Fruit fly (Drosophila melanogaster) whole organism, embryonic: ENCODE measurements around the gene Ada1-2.

Experiments used
- Abd-B ChIP-seq: fragments of 200-800 bp; sonication (Bioruptor generic); optimal IDR thresholded peaks from 2 replicates; lab custom pipeline; 2018; ENCODE audit warnings: missing biosample characterization, mild to moderate bottlenecking, missing genetic modification characterization, moderate library complexity
- Antp ChIP-seq: fragments of 200-800 bp; sonication (Bioruptor generic); optimal IDR thresholded peaks from 3 replicates; lab custom pipeline; 2016; ENCODE audit warnings: missing biosample characterization, missing genetic modification characterization
- Atf3 ChIP-seq: fragments of 200-800 bp; sonication (Bioruptor generic); optimal IDR thresholded peaks from 3 replicates; lab custom pipeline; 2016; ENCODE audit warnings: missing biosample characterization, missing genetic modification characterization
- CG10654 ChIP-seq: fragments of 200-800 bp; sonication (Bioruptor generic); optimal IDR thresholded peaks from 2 replicates; lab custom pipeline; 2016; ENCODE audit warnings: missing biosample characterization, missing genetic modification characterization
- CG11456 ChIP-seq: fragments of 200-800 bp; sonication (Bioruptor generic); IDR thresholded peaks from 3 replicates; pipeline ENCODE4 v1.3.6; 2022; ENCODE audit warnings: missing biosample characterization, missing genetic modification characterization
- CG12744 ChIP-seq: fragments of 200-800 bp; sonication (Bioruptor generic); optimal IDR thresholded peaks from 2 replicates; lab custom pipeline; 2016; ENCODE audit warnings: missing biosample characterization, missing genetic modification characterization
- CG12942 ChIP-seq: fragments of 200-800 bp; sonication (Bioruptor generic); optimal IDR thresholded peaks from 3 replicates; lab custom pipeline; 2016; ENCODE audit warnings: missing biosample characterization, missing genetic modification characterization
- CG13287 ChIP-seq: fragments of 200-800 bp; sonication (Bioruptor generic); IDR thresholded peaks from 2 replicates; pipeline ENCODE4 v1.3.6; 2022; ENCODE audit warnings: missing biosample characterization, missing genetic modification characterization; ENCODE audit not compliant: partially characterized antibody
- CG14441 ChIP-seq: fragments of 200-800 bp; sonication (Bioruptor generic); IDR thresholded peaks from 2 replicates; pipeline ENCODE4 v1.3.6; 2022; ENCODE audit warnings: missing biosample characterization, missing genetic modification characterization
- CG1529 ChIP-seq: fragments of 200-800 bp; sonication (Bioruptor generic); optimal IDR thresholded peaks from 3 replicates; lab custom pipeline; 2018; ENCODE audit warnings: missing biosample characterization, missing genetic modification characterization
- CG15601 ChIP-seq: fragments of 200-800 bp; sonication (Bioruptor generic); optimal IDR thresholded peaks from 3 replicates; lab custom pipeline; 2019; ENCODE audit warnings: missing biosample characterization, mild to moderate bottlenecking, missing genetic modification characterization, moderate library complexity
- CG17361 ChIP-seq: fragments of 200-800 bp; sonication (Bioruptor generic); IDR thresholded peaks from 3 replicates; pipeline ENCODE4 v1.3.6; 2022; ENCODE audit warnings: missing biosample characterization, missing genetic modification characterization
- CG17829 ChIP-seq: fragments of 200-800 bp; optimal IDR thresholded peaks from 2 replicates; lab custom pipeline; 2019; ENCODE audit warnings: missing biosample characterization, mild to moderate bottlenecking, missing genetic modification characterization, moderate library complexity
- CG18599 ChIP-seq: fragments of 200-800 bp; sonication (Bioruptor generic); optimal IDR thresholded peaks from 3 replicates; lab custom pipeline; 2017; ENCODE audit warnings: missing biosample characterization, missing genetic modification characterization, mild to moderate bottlenecking, moderate library complexity, missing genetic modification reagents
- CG18764 ChIP-seq: fragments of 200-800 bp; sonication (Bioruptor generic); optimal IDR thresholded peaks from 3 replicates; lab custom pipeline; 2016; ENCODE audit warnings: missing biosample characterization, missing genetic modification characterization
- CG2199 ChIP-seq: fragments of 200-800 bp; sonication (Bioruptor generic); IDR thresholded peaks from 3 replicates; pipeline ENCODE4 v1.3.6; 2022; ENCODE audit warnings: missing biosample characterization, missing genetic modification characterization
- CG2712 ChIP-seq: fragments of 200-800 bp; optimal IDR thresholded peaks from 3 replicates; lab custom pipeline; 2019; ENCODE audit warnings: missing biosample characterization, mild to moderate bottlenecking, missing genetic modification characterization, moderate library complexity
- CG34224 ChIP-seq: fragments of 200-800 bp; sonication (Bioruptor generic); IDR thresholded peaks from 3 replicates; pipeline ENCODE4 v1.3.6; 2022; ENCODE audit warnings: missing biosample characterization, missing genetic modification characterization; ENCODE audit not compliant: partially characterized antibody
- CG34422 ChIP-seq: fragments of 200-800 bp; sonication (Bioruptor generic); IDR thresholded peaks from 3 replicates; pipeline ENCODE4 v1.3.6; 2022; ENCODE audit warnings: missing biosample characterization, missing genetic modification characterization
- CG5953 ChIP-seq: fragments of 200-800 bp; sonication (Bioruptor generic); IDR thresholded peaks from 2 replicates; pipeline ENCODE4 v1.3.6; 2022; ENCODE audit warnings: missing biosample characterization, missing genetic modification characterization
- CG6791 ChIP-seq: fragments of 200-800 bp; sonication (Bioruptor generic); IDR thresholded peaks from 3 replicates; pipeline ENCODE4 v1.3.6; 2022; ENCODE audit warnings: missing biosample characterization, missing genetic modification characterization; ENCODE audit not compliant: partially characterized antibody
- CG7357 ChIP-seq: fragments of 200-800 bp; sonication (Bioruptor generic); IDR thresholded peaks from 3 replicates; pipeline ENCODE4 v1.3.6; 2022; ENCODE audit warnings: missing biosample characterization, missing genetic modification characterization
- CG9215 ChIP-seq: fragments of 200-800 bp; sonication (Bioruptor generic); IDR thresholded peaks from 2 replicates; pipeline ENCODE4 v1.3.6; 2022; ENCODE audit warnings: missing biosample characterization, missing genetic modification characterization
- D ChIP-seq, 2 experiments: fragments of 200-800 bp in 1 of 2; fragments of >200 bp in 1 of 2; sonication (Bioruptor generic) in 1 of 2; optimal IDR thresholded peaks; 2 replicates in 1 of 2; 3 replicates in 1 of 2; lab custom pipeline; 2017; ENCODE audit warnings: mild to moderate bottlenecking in 1 of 2, missing biosample characterization in 1 of 2, missing genetic modification characterization in 1 of 2, missing genetic modification reagents in 1 of 2
- Dbx ChIP-seq: fragments of 200-800 bp; sonication (Bioruptor generic); IDR thresholded peaks from 3 replicates; pipeline ENCODE4 v1.3.6; 2022; ENCODE audit warnings: missing biosample characterization, missing genetic modification characterization
- Dfd ChIP-seq, 2 experiments: fragments of >200 bp; optimal IDR thresholded peaks; 2 replicates each; lab custom pipeline; 2017; ENCODE audit warnings: missing biosample characterization in 2 of 2, missing genetic modification characterization in 2 of 2
- Gsc ChIP-seq: fragments of 200-800 bp; sonication (Bioruptor generic); IDR thresholded peaks from 2 replicates; pipeline ENCODE4 v1.3.6; 2022; ENCODE audit warnings: missing biosample characterization, missing genetic modification characterization
- H2.0 ChIP-seq: fragments of 200-800 bp; sonication (Bioruptor generic); IDR thresholded peaks from 2 replicates; pipeline ENCODE4 v1.3.6; 2022; ENCODE audit warnings: missing biosample characterization, missing genetic modification characterization
- HLH3B ChIP-seq: fragments of 200-800 bp; sonication (Bioruptor generic); IDR thresholded peaks from 2 replicates; pipeline ENCODE4 v1.3.6; 2022; ENCODE audit warnings: missing biosample characterization, missing genetic modification characterization
- Hr78 ChIP-seq, 2 experiments: fragments of 200-800 bp in 1 of 2; fragments of >200 bp in 1 of 2; sonication (Bioruptor generic) in 1 of 2; optimal IDR thresholded peaks; 2 replicates each; lab custom pipeline; 2017 to 2019; ENCODE audit warnings: missing biosample characterization in 2 of 2, missing genetic modification characterization in 2 of 2, mild to moderate bottlenecking in 1 of 2, moderate library complexity in 1 of 2
- Mes4 ChIP-seq: fragments of 200-800 bp; sonication (Bioruptor generic); optimal IDR thresholded peaks from 2 replicates; lab custom pipeline; 2016; ENCODE audit warnings: missing biosample characterization, missing genetic modification characterization
- Ravus ChIP-seq: fragments of 200-800 bp; sonication (Bioruptor generic); IDR thresholded peaks from 2 replicates; pipeline ENCODE4 v1.3.6; 2022; ENCODE audit warnings: missing biosample characterization, missing genetic modification characterization
- da ChIP-seq: fragments of 200-800 bp; sonication (Bioruptor generic); optimal IDR thresholded peaks from 2 replicates; lab custom pipeline; 2016; ENCODE audit warnings: missing biosample characterization, missing genetic modification characterization
- eyg ChIP-seq: fragments of 200-800 bp; sonication (Bioruptor generic); optimal IDR thresholded peaks from 3 replicates; lab custom pipeline; 2016; ENCODE audit warnings: missing biosample characterization, missing genetic modification characterization
- gfzf ChIP-seq: fragments of 200-800 bp; sonication (Bioruptor generic); optimal IDR thresholded peaks from 2 replicates; lab custom pipeline; 2016; ENCODE audit warnings: missing biosample characterization, mild to moderate bottlenecking, missing genetic modification characterization, moderate library complexity
- grn ChIP-seq: fragments of 200-800 bp; sonication (Bioruptor generic); optimal IDR thresholded peaks from 3 replicates; lab custom pipeline; 2017; ENCODE audit warnings: missing biosample characterization, missing genetic modification characterization
- inv ChIP-seq: fragments of 200-800 bp; sonication (Bioruptor generic); IDR thresholded peaks from 2 replicates; pipeline ENCODE4 v1.3.6; 2022; ENCODE audit warnings: missing biosample characterization, missing genetic modification characterization; ENCODE audit not compliant: partially characterized antibody
- jumu ChIP-seq: fragments of 200-800 bp; sonication (Bioruptor generic); optimal IDR thresholded peaks from 3 replicates; lab custom pipeline; 2016; ENCODE audit warnings: missing biosample characterization, missing genetic modification characterization
- kah ChIP-seq: fragments of 200-800 bp; sonication (Bioruptor generic); optimal IDR thresholded peaks from 2 replicates; lab custom pipeline; 2018; ENCODE audit warnings: missing biosample characterization, mild to moderate bottlenecking, missing genetic modification characterization
- odd ChIP-seq: fragments of 200-800 bp; sonication (Bioruptor generic); optimal IDR thresholded peaks from 2 replicates; lab custom pipeline; 2017; ENCODE audit warnings: missing biosample characterization, mild to moderate bottlenecking, missing genetic modification characterization
- org-1 ChIP-seq: fragments of 200-800 bp; sonication (Bioruptor generic); optimal IDR thresholded peaks from 2 replicates; lab custom pipeline; 2017; ENCODE audit warnings: missing biosample characterization, missing genetic modification characterization
- scrt ChIP-seq: fragments of 200-800 bp; sonication (Bioruptor generic); optimal IDR thresholded peaks from 2 replicates; lab custom pipeline; 2018; ENCODE audit warnings: missing biosample characterization, mild to moderate bottlenecking, missing genetic modification characterization, moderate library complexity
- sug ChIP-seq: fragments of 200-800 bp; optimal IDR thresholded peaks from 2 replicates; lab custom pipeline; 2019; ENCODE audit warnings: missing biosample characterization, mild to moderate bottlenecking, missing genetic modification characterization, moderate library complexity
- tio ChIP-seq: fragments of 200-800 bp; sonication (Bioruptor generic); optimal IDR thresholded peaks from 2 replicates; lab custom pipeline; 2017; ENCODE audit warnings: missing biosample characterization, missing genetic modification characterization, inconsistent platforms
- trem ChIP-seq: fragments of 200-800 bp; optimal IDR thresholded peaks from 3 replicates; lab custom pipeline; 2019; ENCODE audit warnings: missing biosample characterization, mild to moderate bottlenecking, missing genetic modification characterization, moderate library complexity
- trh ChIP-seq: fragments of 200-800 bp; sonication (Bioruptor generic); optimal IDR thresholded peaks from 2 replicates; lab custom pipeline; 2016; ENCODE audit warnings: missing biosample characterization, missing genetic modification characterization
- ttk ChIP-seq: fragments of 200-800 bp; sonication (Bioruptor generic); IDR thresholded peaks from 2 replicates; pipeline ENCODE4 v2.1.2; 2022; ENCODE audit warnings: missing biosample characterization, missing genetic modification characterization
- tx ChIP-seq: fragments of 200-800 bp; sonication (Bioruptor generic); optimal IDR thresholded peaks from 2 replicates; lab custom pipeline; 2016; ENCODE audit warnings: missing biosample characterization, missing genetic modification characterization
- vvl ChIP-seq: fragments of 200-800 bp; sonication (Bioruptor generic); IDR thresholded peaks from 2 replicates; pipeline ENCODE4 v1.3.6; 2022; ENCODE audit warnings: missing biosample characterization, missing genetic modification characterization
- yki ChIP-seq: fragments of >200 bp; optimal IDR thresholded peaks from 3 replicates; lab custom pipeline; 2018
- zfh1 ChIP-seq: fragments of 200-800 bp; sonication (Bioruptor generic); IDR thresholded peaks from 3 replicates; pipeline ENCODE4 v1.3.6; 2022; ENCODE audit warnings: missing biosample characterization, missing genetic modification characterization

Ada1-2 gene

dm6 chr2L:11949917-11950316, 42.8 kb upstream of the Ada1-2 start (continued):
- TF ChIP-seq ttk (GFP tag; lab: Robert Waterston, UW) (peak; percentile 64; the same call in 1 of the 2 replicates), CG2712 (tag; lab: Kevin White, UChicago) (peak; percentile 57), CG10654 (GFP tag; lab: Kevin White, UChicago) (peak; percentile 15), Gsc (GFP tag; lab: Robert Waterston, UW) (no peak), odd (GFP tag; lab: Kevin White, UChicago) (no peak), CG34224 (no peak), tx (GFP tag; lab: Kevin White, UChicago) (peak; percentile 1), CG17361 (GFP tag; lab: Robert Waterston, UW) (0 out of 3 replicates have a peak, but pooled peaks have one; percentile 23), kah (GFP tag; lab: Kevin White, UChicago) (no peak), CG17829 (tag; lab: Kevin White, UChicago) (peak; percentile 12), sug (tag; lab: Kevin White, UChicago) (no peak), eyg (GFP tag; lab: Kevin White, UChicago) (no peak), trem (no peak), tio (GFP tag; lab: Kevin White, UChicago) (peak; percentile 22), Atf3 (GFP tag; lab: Kevin White, UChicago) (no peak), CG34422 (GFP tag; lab: Robert Waterston, UW) (no peak), scrt (GFP tag; lab: Kevin White, UChicago) (no peak), Dfd (GFP tag; optimal IDR thresholded peaks at IDR 0.05; lab: Kevin White, UChicago) (no peak), da (GFP tag; lab: Kevin White, UChicago) (no peak), CG12744 (GFP tag; lab: Kevin White, UChicago) (no peak), jumu (GFP tag; lab: Kevin White, UChicago) (peak; percentile 42), CG14441 (GFP tag; lab: Robert Waterston, UW) (no peak), zfh1 (GFP tag; lab: Robert Waterston, UW) (peak; percentile 79), H2.0 (peak; percentile 64), CG18599 (GFP tag; lab: Kevin White, UChicago) (no peak), D (optimal IDR thresholded peaks at IDR 0.05; lab: Kevin White, UChicago) (no peak), D (GFP tag; optimal IDR thresholded peaks at IDR 0.05; lab: Kevin White, UChicago) (peak; percentile 28), CG9215 (GFP tag; lab: Robert Waterston, UW) (no peak), Abd-B (GFP tag; lab: Kevin White, UChicago) (no peak), CG15601 (tag; lab: Kevin White, UChicago) (no peak), CG1529 (GFP tag; lab: Kevin White, UChicago) (peak; percentile 36), CG13287 (no peak), CG6791 (no peak), vvl (GFP tag; lab: Robert Waterston, UW) (peak; percentile 57; the same call in 1 of the 2 replicates), CG7357 (GFP tag; lab: Robert Waterston, UW) (no peak), CG12942 (GFP tag; lab: Kevin White, UChicago) (no peak), Ravus (no peak; the same call in 1 of the 2 replicates), Dbx (GFP tag; lab: Robert Waterston, UW) (0 out of 3 replicates have a peak, but pooled peaks have one; percentile 43), gfzf (no peak), Mes4 (no peak), inv (no peak), grn (GFP tag; lab: Kevin White, UChicago) (no peak), trh (GFP tag; lab: Kevin White, UChicago) (no peak), CG2199 (GFP tag; lab: Robert Waterston, UW) (no peak), CG18764 (GFP tag; lab: Kevin White, UChicago) (no peak), org-1 (GFP tag; lab: Kevin White, UChicago) (peak; percentile 50), CG11456 (GFP tag; lab: Robert Waterston, UW) (no peak), yki (lab: Kevin White, UChicago) (no peak), CG5953 (0 out of 2 replicates have a peak, but pooled peaks have one; percentile 22), Hr78 (GFP tag; optimal IDR thresholded peaks at IDR 0.05; lab: Kevin White, UChicago) (no peak), Antp (GFP tag; lab: Kevin White, UChicago) (peak; percentile 23), HLH3B (GFP tag; lab: Robert Waterston, UW) (peak; percentile 37; the same call in 1 of the 2 replicates)
